Fruit fly (Drosophila melanogaster) whole organism, embryonic: Measurements from ENCODE around the gene rumi.

ENCODE experiments used
- Abd-B ChIP-seq: fragments of 200-800 bp; sonication (Bioruptor generic); optimal IDR thresholded peaks from 2 replicates; lab custom pipeline; 2018; ENCODE audit warnings: missing biosample characterization, mild to moderate bottlenecking, missing genetic modification characterization, moderate library complexity
- Adf1 ChIP-seq: fragments of 200-800 bp; sonication (Bioruptor generic); IDR thresholded peaks from 2 replicates; pipeline ENCODE4 v1.3.6; 2022; ENCODE audit warnings: missing biosample characterization, missing genetic modification characterization
- Atf6 ChIP-seq: fragments of 200-800 bp; sonication (Bioruptor generic); IDR thresholded peaks from 2 replicates; pipeline ENCODE4 v1.3.6; 2022; ENCODE audit warnings: missing biosample characterization, missing genetic modification characterization
- Blimp-1 ChIP-seq: fragments of 200-800 bp; sonication (Bioruptor generic); optimal IDR thresholded peaks from 3 replicates; lab custom pipeline; 2018; ENCODE audit warnings: missing biosample characterization, missing genetic modification characterization, mild to moderate bottlenecking, moderate library complexity, missing genetic modification reagents
- CG10979 ChIP-seq: fragments of 200-800 bp; sonication (Bioruptor generic); optimal IDR thresholded peaks from 2 replicates; lab custom pipeline; 2018; ENCODE audit warnings: missing biosample characterization, mild to moderate bottlenecking, missing genetic modification characterization, moderate library complexity
- CG11085 ChIP-seq: fragments of 200-800 bp; sonication (Bioruptor generic); IDR thresholded peaks from 2 replicates; pipeline ENCODE4 v1.3.6; 2022; ENCODE audit warnings: missing biosample characterization, missing genetic modification characterization
- CG13296 ChIP-seq: fragments of 200-800 bp; sonication (Bioruptor generic); optimal IDR thresholded peaks from 3 replicates; lab custom pipeline; 2018; ENCODE audit warnings: missing biosample characterization, mild to moderate bottlenecking, missing genetic modification characterization
- CG13424 ChIP-seq: fragments of 200-800 bp; sonication (Bioruptor generic); optimal IDR thresholded peaks from 2 replicates; lab custom pipeline; 2019; ENCODE audit warnings: missing biosample characterization, mild to moderate bottlenecking, missing genetic modification characterization, moderate library complexity
- CG15696 ChIP-seq: fragments of 200-800 bp; sonication (Bioruptor generic); optimal IDR thresholded peaks from 2 replicates; lab custom pipeline; 2019; ENCODE audit warnings: missing biosample characterization, mild to moderate bottlenecking, missing genetic modification characterization, moderate library complexity
- CG1602 ChIP-seq: fragments of 200-800 bp; sonication (Bioruptor generic); optimal IDR thresholded peaks from 3 replicates; lab custom pipeline; 2016; ENCODE audit warnings: missing biosample characterization, missing genetic modification characterization
- CG18011 ChIP-seq: fragments of 200-800 bp; sonication (Bioruptor generic); optimal IDR thresholded peaks from 2 replicates; lab custom pipeline; 2017; ENCODE audit warnings: missing biosample characterization, missing genetic modification characterization, mild to moderate bottlenecking, moderate library complexity, missing genotype
- CG31388 ChIP-seq: fragments of 200-800 bp; sonication (Bioruptor generic); optimal IDR thresholded peaks from 2 replicates; lab custom pipeline; 2016; ENCODE audit warnings: missing biosample characterization, missing genetic modification characterization
- CG4617 ChIP-seq: fragments of 200-800 bp; sonication (Bioruptor generic); optimal IDR thresholded peaks from 3 replicates; lab custom pipeline; 2016; ENCODE audit warnings: missing biosample characterization, missing genetic modification characterization, borderline replicate concordance
- CG8290 ChIP-seq, 3 experiments: fragments of 200-800 bp; sonication (Bioruptor generic); optimal IDR thresholded peaks; 2 replicates each; lab custom pipeline; 2016 to 2019; ENCODE audit warnings: missing biosample characterization in 3 of 3, missing genetic modification characterization in 3 of 3, mild to moderate bottlenecking in 2 of 3, moderate library complexity in 1 of 3
- CG9609 ChIP-seq: fragments of 200-800 bp; sonication (Bioruptor generic); optimal IDR thresholded peaks from 3 replicates; lab custom pipeline; 2016; ENCODE audit warnings: missing biosample characterization, missing genetic modification characterization
- D ChIP-seq, 2 experiments: fragments of 200-800 bp in 1 of 2; fragments of >200 bp in 1 of 2; sonication (Bioruptor generic) in 1 of 2; optimal IDR thresholded peaks; 2 replicates in 1 of 2; 3 replicates in 1 of 2; lab custom pipeline; 2017; ENCODE audit warnings: mild to moderate bottlenecking in 1 of 2, missing biosample characterization in 1 of 2, missing genetic modification characterization in 1 of 2, missing genetic modification reagents in 1 of 2
- Fer2 ChIP-seq: fragments of 200-800 bp; sonication (Bioruptor generic); optimal IDR thresholded peaks from 2 replicates; lab custom pipeline; 2018; ENCODE audit warnings: missing biosample characterization, mild to moderate bottlenecking, missing genetic modification characterization, moderate library complexity
- Fer3 ChIP-seq: fragments of 200-800 bp; sonication (Bioruptor generic); optimal IDR thresholded peaks from 2 replicates; lab custom pipeline; 2018; ENCODE audit warnings: missing biosample characterization, mild to moderate bottlenecking, missing genetic modification characterization, moderate library complexity
- GATAe ChIP-seq: fragments of 200-800 bp; sonication (Bioruptor generic); conservative IDR thresholded peaks from 2 replicates; pipeline ENCODE4 v1.3.6; 2022; ENCODE audit warnings: missing biosample characterization, missing genetic modification characterization
- Gug ChIP-seq: fragments of 200-800 bp; sonication (Bioruptor generic); IDR thresholded peaks from 4 replicates; pipeline ENCODE4 v1.3.6; 2022; ENCODE audit warnings: missing biosample characterization, missing genetic modification characterization
- HLH4C ChIP-seq: fragments of 200-800 bp; sonication (Bioruptor generic); IDR thresholded peaks from 3 replicates; pipeline ENCODE4 v1.3.6; 2022; ENCODE audit warnings: missing biosample characterization, missing genetic modification characterization; ENCODE audit not compliant: partially characterized antibody
- Mad ChIP-seq: fragments of 200-800 bp; sonication (Bioruptor generic); optimal IDR thresholded peaks from 2 replicates; lab custom pipeline; 2016; ENCODE audit warnings: missing biosample characterization, missing genetic modification characterization
- Myb ChIP-seq: fragments of 200-800 bp; sonication (Bioruptor generic); optimal IDR thresholded peaks from 2 replicates; lab custom pipeline; 2016; ENCODE audit warnings: missing biosample characterization, missing genetic modification characterization
- NC2β ChIP-seq: fragments of 200-800 bp; sonication (Bioruptor generic); optimal IDR thresholded peaks from 2 replicates; lab custom pipeline; 2016; ENCODE audit warnings: missing biosample characterization, missing genetic modification characterization
- Nf-YA ChIP-seq: fragments of 200-800 bp; sonication (Bioruptor generic); IDR thresholded peaks from 2 replicates; pipeline ENCODE4 v1.3.6; 2022; ENCODE audit warnings: missing biosample characterization, missing genetic modification characterization
- Nf-YB ChIP-seq: fragments of 200-800 bp; sonication (Bioruptor generic); optimal IDR thresholded peaks from 3 replicates; lab custom pipeline; 2019; ENCODE audit warnings: missing biosample characterization, mild to moderate bottlenecking, missing genetic modification characterization, moderate library complexity
- Oli ChIP-seq: fragments of 200-800 bp; sonication (Bioruptor generic); optimal IDR thresholded peaks from 2 replicates; lab custom pipeline; 2018; ENCODE audit warnings: missing biosample characterization, mild to moderate bottlenecking, missing genetic modification characterization, moderate library complexity
- Poxn ChIP-seq: fragments of 200-800 bp; sonication (Bioruptor generic); IDR thresholded peaks from 2 replicates; pipeline ENCODE4 v1.3.6; 2022; ENCODE audit warnings: missing biosample characterization, missing genetic modification characterization
- Side ChIP-seq: fragments of 200-800 bp; sonication (Bioruptor generic); optimal IDR thresholded peaks from 2 replicates; lab custom pipeline; 2016; ENCODE audit warnings: missing biosample characterization, missing genetic modification characterization
- amos ChIP-seq: fragments of 200-800 bp; sonication (Bioruptor generic); IDR thresholded peaks from 2 replicates; pipeline ENCODE4 v1.3.6; 2022; ENCODE audit warnings: missing biosample characterization, missing genetic modification characterization; ENCODE audit not compliant: partially characterized antibody
- aop ChIP-seq: fragments of 200-800 bp; sonication (Bioruptor generic); IDR thresholded peaks from 2 replicates; pipeline ENCODE4 v1.3.6; 2022; ENCODE audit warnings: missing biosample characterization, missing genetic modification characterization
- dati ChIP-seq: fragments of 200-800 bp; sonication (Bioruptor generic); IDR thresholded peaks from 2 replicates; pipeline ENCODE4 v1.3.6; 2022; ENCODE audit warnings: missing biosample characterization, missing genetic modification characterization
- dmrt11E ChIP-seq: fragments of 200-800 bp; sonication (Bioruptor generic); optimal IDR thresholded peaks from 3 replicates; lab custom pipeline; 2018; ENCODE audit warnings: missing biosample characterization, mild to moderate bottlenecking, missing genetic modification characterization, moderate library complexity
- dysf ChIP-seq: fragments of 200-800 bp; sonication (Bioruptor generic); IDR thresholded peaks from 3 replicates; pipeline ENCODE4 v1.3.6; 2022; ENCODE audit warnings: missing biosample characterization, missing genetic modification characterization
- fu2 ChIP-seq: fragments of 200-800 bp; sonication (Bioruptor generic); optimal IDR thresholded peaks from 2 replicates; lab custom pipeline; 2016; ENCODE audit warnings: missing biosample characterization, missing genetic modification characterization
- gce ChIP-seq: fragments of 200-800 bp; sonication (Bioruptor generic); IDR thresholded peaks from 3 replicates; pipeline ENCODE4 v1.3.6; 2022; ENCODE audit warnings: missing biosample characterization, missing genetic modification characterization
- hbn ChIP-seq: fragments of 200-800 bp; sonication (Bioruptor generic); IDR thresholded peaks from 2 replicates; pipeline ENCODE4 v1.3.6; 2022; ENCODE audit warnings: missing biosample characterization, missing genetic modification characterization; ENCODE audit not compliant: partially characterized antibody
- her ChIP-seq: fragments of 200-800 bp; sonication (Bioruptor generic); optimal IDR thresholded peaks from 2 replicates; lab custom pipeline; 2016; ENCODE audit warnings: missing biosample characterization, missing genetic modification characterization
- lbe ChIP-seq: fragments of 200-800 bp; sonication (Bioruptor generic); optimal IDR thresholded peaks from 2 replicates; lab custom pipeline; 2016; ENCODE audit warnings: missing biosample characterization, mild to moderate bottlenecking, missing genetic modification characterization
- mam ChIP-seq: fragments of 200-800 bp; sonication (Bioruptor generic); optimal IDR thresholded peaks from 3 replicates; lab custom pipeline; 2016; ENCODE audit warnings: missing biosample characterization, missing genetic modification characterization
- nerfin-2 ChIP-seq: fragments of 200-800 bp; sonication (Bioruptor generic); IDR thresholded peaks from 2 replicates; pipeline ENCODE4 v1.3.6; 2022; ENCODE audit warnings: missing biosample characterization, missing genetic modification characterization; ENCODE audit not compliant: partially characterized antibody
- ro ChIP-seq: fragments of 200-800 bp; sonication (Bioruptor generic); IDR thresholded peaks from 2 replicates; pipeline ENCODE4 v1.3.6; 2022; ENCODE audit warnings: missing biosample characterization, missing genetic modification characterization
- run ChIP-seq: fragments of 200-800 bp; sonication (Bioruptor generic); optimal IDR thresholded peaks from 3 replicates; lab custom pipeline; 2018; ENCODE audit warnings: missing biosample characterization, mild to moderate bottlenecking, missing genetic modification characterization
- seq ChIP-seq: fragments of 200-800 bp; sonication (Bioruptor generic); IDR thresholded peaks from 2 replicates; pipeline ENCODE4 v1.3.6; 2022; ENCODE audit warnings: missing biosample characterization, missing genetic modification characterization
- sima ChIP-seq: fragments of 200-800 bp; sonication (Bioruptor generic); optimal IDR thresholded peaks from 2 replicates; lab custom pipeline; 2016; ENCODE audit warnings: missing biosample characterization, missing genetic modification characterization
- sisA ChIP-seq: fragments of 200-800 bp; sonication (Bioruptor generic); IDR thresholded peaks from 2 replicates; pipeline ENCODE4 v1.3.6; 2022; ENCODE audit warnings: missing biosample characterization, missing genetic modification characterization
- trh ChIP-seq: fragments of 200-800 bp; sonication (Bioruptor generic); optimal IDR thresholded peaks from 2 replicates; lab custom pipeline; 2016; ENCODE audit warnings: missing biosample characterization, missing genetic modification characterization
- twi ChIP-seq: fragments of 200-800 bp; optimal IDR thresholded peaks from 2 replicates; lab custom pipeline; 2019; ENCODE audit warnings: missing biosample characterization, mild to moderate bottlenecking, missing genetic modification characterization, moderate library complexity
- zfh1 ChIP-seq: fragments of 200-800 bp; sonication (Bioruptor generic); IDR thresholded peaks from 3 replicates; pipeline ENCODE4 v1.3.6; 2022; ENCODE audit warnings: missing biosample characterization, missing genetic modification characterization

Gene rumi

dm6 chr3R:22726031-22726770, 24.2 kb downstream of the rumi start, which contains the start of gene RNF220 (continued):
- TF ChIP-seq CG15696 (no peak), gce (GFP tag; lab: Robert Waterston, UW) (no peak), Myb (GFP tag; lab: Kevin White, UChicago) (peak; percentile 68), CG13296 (GFP tag; lab: Kevin White, UChicago) (no peak), run (tag; lab: Kevin White, UChicago) (no peak), Mad (no peak), CG4617 (peak; percentile 5), CG10979 (no peak), Gug (GFP tag; lab: Robert Waterston, UW) (no peak), Adf1 (GFP tag; lab: Robert Waterston, UW) (no peak), CG13424 (no peak), CG1602 (peak; percentile 9), Atf6 (GFP tag; lab: Robert Waterston, UW) (no peak), aop (GFP tag; lab: Robert Waterston, UW) (no peak), Fer3 (no peak), Side (no peak), CG11085 (GFP tag; lab: Robert Waterston, UW) (no peak), seq (no peak), Oli (tag; lab: Kevin White, UChicago) (no peak), her (GFP tag; lab: Kevin White, UChicago) (no peak), amos (GFP tag; lab: Robert Waterston, UW) (peak; percentile 82), Nf-YB (GFP tag; lab: Kevin White, UChicago) (no peak), GATAe (GFP tag; lab: Robert Waterston, UW) (no peak), nerfin-2 (GFP tag; lab: Robert Waterston, UW) (no peak; the same call in 1 of the 2 replicates), sima (no peak), Blimp-1 (GFP tag; lab: Kevin White, UChicago) (no peak), hbn (peak; percentile 60), CG18011 (GFP tag; lab: Kevin White, UChicago) (no peak), CG9609 (GFP tag; lab: Kevin White, UChicago) (no peak), D (optimal IDR thresholded peaks at IDR 0.05; lab: Kevin White, UChicago) (no peak), D (GFP tag; optimal IDR thresholded peaks at IDR 0.05; lab: Kevin White, UChicago) (no peak), HLH4C (GFP tag; lab: Robert Waterston, UW) (no peak; the same call in 1 of the 3 replicates), dysf (GFP tag; lab: Robert Waterston, UW) (no peak), twi (tag; lab: Kevin White, UChicago) (no peak), NC2β (GFP tag; lab: Kevin White, UChicago) (no peak), sisA (GFP tag; lab: Robert Waterston, UW) (no peak), mam (GFP tag; lab: Kevin White, UChicago) (no peak), trh (no peak), dati (GFP tag; lab: Robert Waterston, UW) (no peak), dmrt11E (no peak), Fer2 (no peak), zfh1 (GFP tag; lab: Robert Waterston, UW) (0 out of 3 replicates have a peak, but pooled peaks have one; percentile 20), lbe (no peak), fu2 (GFP tag; lab: Kevin White, UChicago) (no peak), Nf-YA (no peak), Poxn (no peak), Abd-B (no peak), ro (GFP tag; lab: Robert Waterston, UW) (no peak), CG8290 (GFP tag; optimal IDR thresholded peaks at IDR 0.05; lab: Kevin White, UChicago) (no peak), CG8290 (tag; optimal IDR thresholded peaks at IDR 0.05; lab: Kevin White, UChicago) (peak in 1 of 2 experiments; percentile 1), CG31388 (GFP tag; lab: Kevin White, UChicago) (no peak)
